Worm (Caenorhabditis elegans): ENCODE results near the gene T05C12.9.

Gene T05C12.9

ce11 chrII:8193126-8193525, at the start of gene T05C12.9:
T05C12.9 (minus strand) TSS chrII:8193226.
- no peak for TF ChIP-seq dao-5 (tag; optimal IDR thresholded peaks at IDR 0.05)
- no peak for TF ChIP-seq him-1 (tag; optimal IDR thresholded peaks at IDR 0.05)

- TF ChIP-seq dao-5 (tag; optimal IDR thresholded peaks at IDR 0.05), result no peak
These were observed 45.1 kb upstream of the T05C12.9 start, which contains the start of gene nlp-5 for ce11 chrII:8238155-8238554. nlp-5 (plus strand) TSS chrII:8238455.

- TF ChIP-seq W03F9.2 (tag; optimal IDR thresholded peaks at IDR 0.05) (no peak), him-1 (tag; optimal IDR thresholded peaks at IDR 0.05) (no peak), dao-5 (tag; optimal IDR thresholded peaks at IDR 0.05) (no peak)
These were observed 39.5 kb upstream of the T05C12.9 start, which contains the start of gene M110.7 for ce11 chrII:8232489-8232888. M110.7 (plus strand) TSS chrII:8232789.

- no peak for TF ChIP-seq dao-5 (tag; optimal IDR thresholded peaks at IDR 0.05)
- no peak for TF ChIP-seq W03F9.2 (tag; optimal IDR thresholded peaks at IDR 0.05)
- TF ChIP-seq him-1 (tag; optimal IDR thresholded peaks at IDR 0.05), result no peak
These were observed 38.0 kb upstream of the T05C12.9 start, which contains the start of gene M110.9 for ce11 chrII:8230976-8231375. M110.9 (plus strand) TSS chrII:8231276.

- no peak for TF ChIP-seq him-1 (tag; optimal IDR thresholded peaks at IDR 0.05)
- TF ChIP-seq dao-5 (tag; optimal IDR thresholded peaks at IDR 0.05), result no peak
- no peak for TF ChIP-seq W03F9.2 (tag; optimal IDR thresholded peaks at IDR 0.05)
These were observed 33.4 kb upstream of the T05C12.9 start for ce11 chrII:8226475-8226874.

- TF ChIP-seq W03F9.2 (tag; optimal IDR thresholded peaks at IDR 0.05) (no peak), dao-5 (tag; optimal IDR thresholded peaks at IDR 0.05) (no peak), him-1 (tag; optimal IDR thresholded peaks at IDR 0.05) (no peak)
These were observed 32.9 kb upstream of the T05C12.9 start for ce11 chrII:8225914-8226313.

- TF ChIP-seq him-1 (tag; optimal IDR thresholded peaks at IDR 0.05), result no peak
- no peak for TF ChIP-seq W03F9.2 (tag; optimal IDR thresholded peaks at IDR 0.05)
- TF ChIP-seq dao-5 (tag; optimal IDR thresholded peaks at IDR 0.05), result no peak
These were observed 32.3 kb upstream of the T05C12.9 start for ce11 chrII:8225347-8225746.

ce11 chrII:8224623-8225022, 31.6 kb upstream of the T05C12.9 start:
- TF ChIP-seq W03F9.2 (tag; optimal IDR thresholded peaks at IDR 0.05) (no peak), dao-5 (tag; optimal IDR thresholded peaks at IDR 0.05) (no peak), him-1 (tag; optimal IDR thresholded peaks at IDR 0.05) (no peak)

ce11 chrII:8223945-8224344, 30.9 kb upstream of the T05C12.9 start:
- no peak for TF ChIP-seq him-1 (tag; optimal IDR thresholded peaks at IDR 0.05)
- no peak for TF ChIP-seq W03F9.2 (tag; optimal IDR thresholded peaks at IDR 0.05)
- no peak for TF ChIP-seq dao-5 (tag; optimal IDR thresholded peaks at IDR 0.05)

- TF ChIP-seq dao-5 (tag; optimal IDR thresholded peaks at IDR 0.05), result no peak
- no peak for TF ChIP-seq him-1 (tag; optimal IDR thresholded peaks at IDR 0.05)
- TF ChIP-seq W03F9.2 (tag; optimal IDR thresholded peaks at IDR 0.05), result no peak
These were observed 30.4 kb upstream of the T05C12.9 start for ce11 chrII:8223422-8223821.

ce11 chrII:8222309-8223065, 29.5 kb upstream of the T05C12.9 start, which contains the start of gene dab-1:
dab-1 (plus strand) TSS chrII:8222386.
- peak; percentile 21 for TF ChIP-seq him-1 (tag; optimal IDR thresholded peaks at IDR 0.05)
- no peak for TF ChIP-seq W03F9.2 (tag; optimal IDR thresholded peaks at IDR 0.05)

ce11 chrII:8220267-8220666, 27.2 kb upstream of the T05C12.9 start:
- TF ChIP-seq him-1 (tag; optimal IDR thresholded peaks at IDR 0.05) (no peak), W03F9.2 (tag; optimal IDR thresholded peaks at IDR 0.05) (no peak), dao-5 (tag; optimal IDR thresholded peaks at IDR 0.05) (no peak)

- TF ChIP-seq dao-5 (tag; optimal IDR thresholded peaks at IDR 0.05) (no peak), W03F9.2 (tag; optimal IDR thresholded peaks at IDR 0.05) (no peak), him-1 (tag; optimal IDR thresholded peaks at IDR 0.05) (no peak)
These were observed 25.2 kb upstream of the T05C12.9 start for ce11 chrII:8218266-8218665.

ce11 chrII:8216922-8217321, 23.9 kb upstream of the T05C12.9 start, which contains the start of gene ifg-1:
ifg-1 (plus strand) TSS chrII:8217222.
- TF ChIP-seq W03F9.2 (tag; optimal IDR thresholded peaks at IDR 0.05), result no peak
- no peak for TF ChIP-seq dao-5 (tag; optimal IDR thresholded peaks at IDR 0.05)
- no peak for TF ChIP-seq him-1 (tag; optimal IDR thresholded peaks at IDR 0.05)

ce11 chrII:8216433-8216832, 23.4 kb upstream of the T05C12.9 start, which contains the start of gene M110.3:
M110.3 (minus strand) TSS chrII:8216616.
- TF ChIP-seq him-1 (tag; optimal IDR thresholded peaks at IDR 0.05) (no peak), W03F9.2 (tag; optimal IDR thresholded peaks at IDR 0.05) (peak; percentile 45)
